Fruit fly (Drosophila melanogaster) whole organism, embryonic: ENCODE results near the gene snk.

Experiments
- Atf3 ChIP-seq: fragments of 200-800 bp; sonication (Bioruptor generic); optimal IDR thresholded peaks from 3 replicates; lab custom pipeline; 2016; ENCODE audit warnings: missing biosample characterization, missing genetic modification characterization
- BtbVII ChIP-seq: fragments of 200-800 bp; sonication (Bioruptor generic); optimal IDR thresholded peaks from 3 replicates; lab custom pipeline; 2017; ENCODE audit warnings: missing biosample characterization, mild to moderate bottlenecking, missing genetic modification characterization
- CG10147 ChIP-seq: fragments of 200-800 bp; sonication (Bioruptor generic); optimal IDR thresholded peaks from 2 replicates; lab custom pipeline; 2019; ENCODE audit warnings: missing biosample characterization, mild to moderate bottlenecking, missing genetic modification characterization, moderate library complexity
- CG1024 ChIP-seq: fragments of 200-800 bp; sonication (Bioruptor generic); IDR thresholded peaks from 2 replicates; pipeline ENCODE4 v1.3.6; 2022; ENCODE audit warnings: missing biosample characterization, missing genetic modification characterization
- CG10267 ChIP-seq: fragments of 200-800 bp; sonication (Bioruptor generic); optimal IDR thresholded peaks from 2 replicates; lab custom pipeline; 2018; ENCODE audit warnings: missing biosample characterization, mild to moderate bottlenecking, missing genetic modification characterization, moderate library complexity
- CG10462 ChIP-seq: fragments of 200-800 bp; sonication (Bioruptor generic); optimal IDR thresholded peaks from 2 replicates; lab custom pipeline; 2016; ENCODE audit warnings: missing biosample characterization, missing genetic modification characterization
- CG12769 ChIP-seq: fragments of 200-800 bp; sonication (Bioruptor generic); optimal IDR thresholded peaks from 2 replicates; lab custom pipeline; 2019; ENCODE audit warnings: missing biosample characterization, mild to moderate bottlenecking, missing genetic modification characterization, moderate library complexity
- CG14014 ChIP-seq: fragments of 200-800 bp; sonication (Bioruptor generic); IDR thresholded peaks from 2 replicates; pipeline ENCODE4 v1.3.6; 2022; ENCODE audit warnings: missing biosample characterization, missing genetic modification characterization
- CG14965 ChIP-seq: fragments of 200-800 bp; sonication (Bioruptor generic); optimal IDR thresholded peaks from 2 replicates; lab custom pipeline; 2016; ENCODE audit warnings: missing biosample characterization, missing genetic modification characterization, borderline replicate concordance
- CG15011 ChIP-seq: fragments of 200-800 bp; sonication (Bioruptor generic); optimal IDR thresholded peaks from 3 replicates; lab custom pipeline; 2018; ENCODE audit warnings: missing biosample characterization, mild to moderate bottlenecking, missing genetic modification characterization
- CG16815 ChIP-seq: fragments of 200-800 bp; sonication (Bioruptor generic); optimal IDR thresholded peaks from 3 replicates; lab custom pipeline; 2017; ENCODE audit warnings: missing biosample characterization, mild to moderate bottlenecking, missing genetic modification characterization
- CG18262 ChIP-seq: fragments of 200-800 bp; optimal IDR thresholded peaks from 3 replicates; lab custom pipeline; 2019; ENCODE audit warnings: missing biosample characterization, mild to moderate bottlenecking, missing genetic modification characterization, moderate library complexity
- CG18476 ChIP-seq: fragments of 200-800 bp; sonication (Bioruptor generic); optimal IDR thresholded peaks from 2 replicates; lab custom pipeline; 2016; ENCODE audit warnings: missing biosample characterization, mild to moderate bottlenecking, missing genetic modification characterization
- CG18619 ChIP-seq: fragments of 200-800 bp; sonication (Bioruptor generic); optimal IDR thresholded peaks from 3 replicates; lab custom pipeline; 2017; ENCODE audit warnings: missing biosample characterization, mild to moderate bottlenecking, missing genetic modification characterization
- CG31441 ChIP-seq: fragments of 200-800 bp; sonication (Bioruptor generic); IDR thresholded peaks from 2 replicates; pipeline ENCODE4 v1.3.6; 2022; ENCODE audit warnings: missing biosample characterization, missing genetic modification characterization
- CG32767 ChIP-seq: fragments of 200-800 bp; sonication (Bioruptor generic); IDR thresholded peaks from 2 replicates; pipeline ENCODE4 v1.3.6; 2022; ENCODE audit warnings: missing biosample characterization, missing genetic modification characterization
- CG6654 ChIP-seq: fragments of 200-800 bp; sonication (Bioruptor generic); optimal IDR thresholded peaks from 2 replicates; lab custom pipeline; 2017; ENCODE audit warnings: missing biosample characterization, mild to moderate bottlenecking, missing genetic modification characterization
- CG6683 ChIP-seq: fragments of 200-800 bp; sonication (Bioruptor generic); optimal IDR thresholded peaks from 2 replicates; lab custom pipeline; 2017; ENCODE audit warnings: missing biosample characterization, mild to moderate bottlenecking, missing genetic modification characterization, missing genetic modification reagents
- CG8388 ChIP-seq: fragments of 200-800 bp; sonication (Bioruptor generic); optimal IDR thresholded peaks from 2 replicates; lab custom pipeline; 2019; ENCODE audit warnings: missing biosample characterization, mild to moderate bottlenecking, missing genetic modification characterization, moderate library complexity
- CG9609 ChIP-seq: fragments of 200-800 bp; sonication (Bioruptor generic); optimal IDR thresholded peaks from 3 replicates; lab custom pipeline; 2016; ENCODE audit warnings: missing biosample characterization, missing genetic modification characterization
- Hey ChIP-seq: fragments of 200-800 bp; sonication (Bioruptor generic); optimal IDR thresholded peaks from 3 replicates; lab custom pipeline; 2018; ENCODE audit warnings: missing biosample characterization, mild to moderate bottlenecking, missing genetic modification characterization
- HmgZ ChIP-seq: fragments of 200-800 bp; sonication (Bioruptor generic); optimal IDR thresholded peaks from 2 replicates; lab custom pipeline; 2018; ENCODE audit warnings: missing biosample characterization, mild to moderate bottlenecking, missing genetic modification characterization
- Hr3 ChIP-seq: fragments of 200-800 bp; sonication (Bioruptor generic); optimal IDR thresholded peaks from 3 replicates; lab custom pipeline; 2016; ENCODE audit warnings: missing biosample characterization, missing genetic modification characterization
- Hr78 ChIP-seq, 2 experiments: fragments of 200-800 bp in 1 of 2; fragments of >200 bp in 1 of 2; sonication (Bioruptor generic) in 1 of 2; optimal IDR thresholded peaks; 2 replicates each; lab custom pipeline; 2017 to 2019; ENCODE audit warnings: missing biosample characterization in 2 of 2, missing genetic modification characterization in 2 of 2, mild to moderate bottlenecking in 1 of 2, moderate library complexity in 1 of 2
- Med ChIP-seq: fragments of 200-800 bp; sonication (Bioruptor generic); peaks from one replicate; lab custom pipeline; 2016; ENCODE audit warnings: missing biosample characterization, missing genetic modification characterization, mild to moderate bottlenecking, inconsistent platforms, moderate library complexity
- NC2β ChIP-seq: fragments of 200-800 bp; sonication (Bioruptor generic); optimal IDR thresholded peaks from 2 replicates; lab custom pipeline; 2016; ENCODE audit warnings: missing biosample characterization, missing genetic modification characterization
- Nf-YB ChIP-seq: fragments of 200-800 bp; sonication (Bioruptor generic); optimal IDR thresholded peaks from 3 replicates; lab custom pipeline; 2019; ENCODE audit warnings: missing biosample characterization, mild to moderate bottlenecking, missing genetic modification characterization, moderate library complexity
- Oaz ChIP-seq: fragments of 200-800 bp; sonication (Bioruptor generic); IDR thresholded peaks from 2 replicates; pipeline ENCODE4 v1.3.6; 2022; ENCODE audit warnings: missing biosample characterization, missing genetic modification characterization
- Ravus ChIP-seq: fragments of 200-800 bp; sonication (Bioruptor generic); IDR thresholded peaks from 2 replicates; pipeline ENCODE4 v1.3.6; 2022; ENCODE audit warnings: missing biosample characterization, missing genetic modification characterization
- Rx ChIP-seq: fragments of 200-800 bp; sonication (Bioruptor generic); IDR thresholded peaks from 2 replicates; pipeline ENCODE4 v1.3.6; 2022; ENCODE audit warnings: missing biosample characterization, missing genetic modification characterization
- Spps ChIP-seq: fragments of 200-800 bp; sonication (Bioruptor generic); optimal IDR thresholded peaks from 2 replicates; lab custom pipeline; 2018; ENCODE audit warnings: missing biosample characterization, mild to moderate bottlenecking, missing genetic modification characterization
- Sry-β ChIP-seq: fragments of 200-800 bp; sonication (Bioruptor generic); optimal IDR thresholded peaks from 2 replicates; lab custom pipeline; 2018; ENCODE audit warnings: missing biosample characterization, mild to moderate bottlenecking, missing genetic modification characterization, moderate library complexity
- Taf1 ChIP-seq: fragments of 200-800 bp; sonication (Bioruptor generic); IDR thresholded peaks from 2 replicates; pipeline ENCODE4 v1.3.6; 2022; ENCODE audit warnings: missing biosample characterization, missing genetic modification characterization
- Tbp ChIP-seq: fragments of >200 bp; optimal IDR thresholded peaks from 2 replicates; lab custom pipeline; 2018; ENCODE audit warnings: missing biosample characterization, missing genetic modification characterization
- Trl ChIP-seq, 3 experiments: fragments of >200 bp in 2 of 3; fragments of 200-800 bp in 1 of 3; sonication (Bioruptor generic) in 1 of 3; optimal IDR thresholded peaks; 2 replicates in 1 of 3; 3 replicates in 2 of 3; lab custom pipeline; 2016 to 2017; ENCODE audit warnings: missing biosample characterization in 1 of 3, missing genetic modification characterization in 1 of 3
- amos ChIP-seq: fragments of 200-800 bp; sonication (Bioruptor generic); IDR thresholded peaks from 2 replicates; pipeline ENCODE4 v1.3.6; 2022; ENCODE audit warnings: missing biosample characterization, missing genetic modification characterization; ENCODE audit not compliant: partially characterized antibody
- ap ChIP-seq: fragments of 200-800 bp; sonication (Bioruptor generic); IDR thresholded peaks from 2 replicates; pipeline ENCODE4 v1.3.6; 2022; ENCODE audit warnings: missing biosample characterization, missing genetic modification characterization
- br ChIP-seq: fragments of >200 bp; optimal IDR thresholded peaks from 2 replicates; lab custom pipeline; 2017
- gcm2 ChIP-seq: fragments of 200-800 bp; sonication (Bioruptor generic); optimal IDR thresholded peaks from 2 replicates; lab custom pipeline; 2016; ENCODE audit warnings: missing biosample characterization, missing genetic modification characterization
- ham ChIP-seq: fragments of 200-800 bp; sonication (Bioruptor generic); IDR thresholded peaks from 2 replicates; pipeline ENCODE4 v1.3.6; 2022; ENCODE audit warnings: missing biosample characterization, missing genetic modification characterization
- kay ChIP-seq: fragments of 200-800 bp; sonication (Bioruptor generic); optimal IDR thresholded peaks from 2 replicates; lab custom pipeline; 2016; ENCODE audit warnings: missing biosample characterization, missing genetic modification characterization
- ken ChIP-seq: fragments of 200-800 bp; sonication (Bioruptor generic); IDR thresholded peaks from 3 replicates; pipeline ENCODE4 v1.3.6; 2022; ENCODE audit warnings: missing biosample characterization, missing genetic modification characterization
- mld ChIP-seq: fragments of 200-800 bp; sonication (Bioruptor generic); IDR thresholded peaks from 3 replicates; pipeline ENCODE4 v1.3.6; 2022; ENCODE audit warnings: missing biosample characterization, missing genetic modification characterization; ENCODE audit not compliant: partially characterized antibody
- nerfin-1 ChIP-seq: fragments of 200-800 bp; sonication (Bioruptor generic); optimal IDR thresholded peaks from 3 replicates; lab custom pipeline; 2019; ENCODE audit warnings: missing biosample characterization, mild to moderate bottlenecking, missing genetic modification characterization, moderate library complexity
- peb ChIP-seq: fragments of 200-800 bp; sonication (Bioruptor generic); IDR thresholded peaks from 2 replicates; pipeline ENCODE4 v1.3.6; 2022; ENCODE audit warnings: missing biosample characterization, missing genetic modification characterization
- pita ChIP-seq: fragments of 200-800 bp; sonication (Bioruptor generic); optimal IDR thresholded peaks from 2 replicates; lab custom pipeline; 2017; ENCODE audit warnings: missing biosample characterization, mild to moderate bottlenecking, missing genetic modification characterization
- pros ChIP-seq: fragments of 200-800 bp; sonication (Bioruptor generic); optimal IDR thresholded peaks from 3 replicates; lab custom pipeline; 2019; ENCODE audit warnings: missing biosample characterization, mild to moderate bottlenecking, missing genetic modification characterization, moderate library complexity
- seq ChIP-seq: fragments of 200-800 bp; sonication (Bioruptor generic); IDR thresholded peaks from 2 replicates; pipeline ENCODE4 v1.3.6; 2022; ENCODE audit warnings: missing biosample characterization, missing genetic modification characterization
- stwl ChIP-seq: fragments of 200-800 bp; sonication (Bioruptor generic); optimal IDR thresholded peaks from 3 replicates; lab custom pipeline; 2018; ENCODE audit warnings: missing biosample characterization, mild to moderate bottlenecking, missing genetic modification characterization, moderate library complexity
- twi ChIP-seq: fragments of 200-800 bp; optimal IDR thresholded peaks from 2 replicates; lab custom pipeline; 2019; ENCODE audit warnings: missing biosample characterization, mild to moderate bottlenecking, missing genetic modification characterization, moderate library complexity

The snk gene

DNA sequence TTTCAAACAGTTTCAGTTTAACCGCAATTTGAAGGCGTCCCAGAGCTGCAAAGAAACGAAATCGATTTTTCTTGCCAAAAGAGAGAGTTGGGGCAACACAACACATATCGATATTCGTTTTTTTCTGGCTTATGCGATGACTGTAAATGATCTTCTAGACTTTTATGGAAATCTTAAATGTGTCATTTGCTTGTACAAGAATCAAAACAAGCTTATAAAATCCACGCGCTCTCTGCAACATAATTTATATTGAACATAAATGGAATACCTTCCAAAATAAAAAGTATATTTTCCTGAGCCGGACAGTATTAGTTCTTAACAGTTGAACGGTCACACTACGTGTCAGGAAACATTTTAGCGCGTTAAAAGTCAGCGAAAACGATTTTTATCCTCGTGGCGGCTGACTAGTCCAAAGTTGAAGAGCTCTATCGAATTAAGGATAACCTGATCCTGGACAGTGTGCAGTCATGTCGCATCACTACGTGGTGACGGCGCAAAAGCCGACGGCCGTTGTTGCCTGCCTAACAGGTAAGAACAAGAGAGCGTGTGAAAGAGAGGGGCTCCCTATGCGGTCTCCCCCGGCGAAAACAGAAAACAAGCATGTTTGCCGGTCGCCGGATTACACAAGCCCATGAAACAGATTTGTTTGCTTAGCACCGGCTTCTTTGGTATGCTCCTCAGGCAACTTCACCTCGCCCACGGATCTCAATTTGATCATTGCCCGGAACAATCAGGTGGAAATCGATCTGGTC lies 9.5 kb upstream of the snk start, which contains the start of gene pic (continued):
- TF ChIP-seq CG14014 (GFP tag; lab: Robert Waterston, UW): no peak
- TF ChIP-seq pita (GFP tag; lab: Kevin White, UChicago): no peak
- peak; percentile 58 for TF ChIP-seq stwl (tag; lab: Kevin White, UChicago)
- no peak for TF ChIP-seq CG10462 (GFP tag; lab: Kevin White, UChicago)
- no peak for TF ChIP-seq Ravus (GFP tag; lab: Robert Waterston, UW)
- TF ChIP-seq ken (GFP tag; lab: Robert Waterston, UW): no peak
- TF ChIP-seq CG10147 (GFP tag; lab: Kevin White, UChicago): no peak
- TF ChIP-seq Sry-β (GFP tag; lab: Kevin White, UChicago): no peak
- no peak for TF ChIP-seq peb (GFP tag; lab: Robert Waterston, UW)
- no peak for TF ChIP-seq Nf-YB (GFP tag; lab: Kevin White, UChicago)
- no peak for TF ChIP-seq CG6683
- no peak for TF ChIP-seq HmgZ (tag; lab: Kevin White, UChicago)
- no peak for TF ChIP-seq Spps (tag; lab: Kevin White, UChicago)
- TF ChIP-seq CG32767 (GFP tag; lab: Robert Waterston, UW): no peak
- TF ChIP-seq Trl (optimal IDR thresholded peaks at IDR 0.05; lab: Kevin White, UChicago): peak; percentile 21 to 46
- peak; percentile 30 for TF ChIP-seq Trl (GFP tag; optimal IDR thresholded peaks at IDR 0.05; lab: Kevin White, UChicago)
- TF ChIP-seq amos: peak; percentile 75
- peak; percentile 66 for TF ChIP-seq CG10267 (tag; lab: Kevin White, UChicago)
- TF ChIP-seq ham (GFP tag; lab: Robert Waterston, UW): no peak
- TF ChIP-seq Atf3 (GFP tag; lab: Kevin White, UChicago): no peak
- TF ChIP-seq NC2β (GFP tag; lab: Kevin White, UChicago): peak; percentile 16
- peak; percentile 26 for TF ChIP-seq kay (GFP tag; lab: Kevin White, UChicago)
- TF ChIP-seq Oaz (GFP tag; lab: Robert Waterston, UW): no peak
- TF ChIP-seq seq (GFP tag; lab: Robert Waterston, UW): no peak
- TF ChIP-seq Hr3 (GFP tag; lab: Kevin White, UChicago): no peak
- TF ChIP-seq BtbVII (GFP tag; lab: Kevin White, UChicago): no peak
- no peak for TF ChIP-seq gcm2 (GFP tag; lab: Kevin White, UChicago)
- TF ChIP-seq CG6654 (GFP tag; lab: Kevin White, UChicago): no peak
- no peak for TF ChIP-seq Hr78 (GFP tag; optimal IDR thresholded peaks at IDR 0.05; lab: Kevin White, UChicago)
- TF ChIP-seq Med: peak; percentile 76
- TF ChIP-seq CG31441: peak; percentile 9; the same call in 1 of the 2 replicates
- no peak for TF ChIP-seq Rx (GFP tag; lab: Robert Waterston, UW)
- TF ChIP-seq CG16815 (GFP tag; lab: Kevin White, UChicago): no peak
- no peak for TF ChIP-seq CG8388 (GFP tag; lab: Kevin White, UChicago)
- TF ChIP-seq twi (tag; lab: Kevin White, UChicago): no peak
- no peak for TF ChIP-seq Tbp (GFP tag; lab: Kevin White, UChicago)
- no peak for TF ChIP-seq Hey (tag; lab: Kevin White, UChicago)
- no peak for TF ChIP-seq CG18476 (GFP tag; lab: Kevin White, UChicago)
- 0 out of 3 replicates have a peak, but pooled peaks have one; percentile 12 for TF ChIP-seq mld (GFP tag; lab: Robert Waterston, UW)
- no peak for TF ChIP-seq ap (GFP tag; lab: Robert Waterston, UW)
- no peak for TF ChIP-seq CG1024 (GFP tag; lab: Robert Waterston, UW)
- no peak for TF ChIP-seq CG18619 (GFP tag; lab: Kevin White, UChicago)
- peak; percentile 8 for TF ChIP-seq CG9609
- TF ChIP-seq CG12769 (tag; lab: Kevin White, UChicago): no peak
- no peak for TF ChIP-seq Taf1 (GFP tag; lab: Robert Waterston, UW)
- no peak for TF ChIP-seq CG14965 (GFP tag; lab: Kevin White, UChicago)
- TF ChIP-seq br (lab: Kevin White, UChicago): no peak
- TF ChIP-seq CG15011 (GFP tag; lab: Kevin White, UChicago): no peak
- no peak for TF ChIP-seq CG18262 (tag; lab: Kevin White, UChicago)
- TF ChIP-seq nerfin-1 (tag; lab: Kevin White, UChicago): no peak
- TF ChIP-seq pros (GFP tag; lab: Kevin White, UChicago): no peak
